Fruit fly (Drosophila melanogaster) whole organism, prepupa: ENCODE results near the gene Rift.

ENCODE experiments used
- Blimp-1 ChIP-seq: fragments of 200-800 bp; sonication (Bioruptor generic); optimal IDR thresholded peaks from 3 replicates; lab custom pipeline; 2017; ENCODE audit warnings: missing biosample characterization, missing genetic modification characterization, mild to moderate bottlenecking, moderate library complexity, missing genetic modification reagents
- CG10631 ChIP-seq: fragments of 200-800 bp; sonication (Bioruptor generic); optimal IDR thresholded peaks from 2 replicates; lab custom pipeline; 2016; ENCODE audit warnings: missing biosample characterization, missing genetic modification characterization
- CG11902 ChIP-seq: fragments of 200-800 bp; sonication (Bioruptor generic); optimal IDR thresholded peaks from 3 replicates; lab custom pipeline; 2016; ENCODE audit warnings: missing biosample characterization, missing genetic modification characterization
- CG15336 ChIP-seq: fragments of 200-800 bp; sonication (Bioruptor generic); IDR thresholded peaks from 2 replicates; pipeline ENCODE4 v1.3.6; 2022; ENCODE audit warnings: missing biosample characterization, missing genetic modification characterization
- CG1621 ChIP-seq: fragments of 200-800 bp; sonication (Bioruptor generic); optimal IDR thresholded peaks from 3 replicates; lab custom pipeline; 2018; ENCODE audit warnings: missing biosample characterization, mild to moderate bottlenecking, missing genetic modification characterization
- CG3032 ChIP-seq: fragments of 200-800 bp; optimal IDR thresholded peaks from 2 replicates; lab custom pipeline; 2019; ENCODE audit warnings: missing biosample characterization, mild to moderate bottlenecking, missing genetic modification characterization, moderate library complexity
- CG31627 ChIP-seq: fragments of 200-800 bp; sonication (Bioruptor generic); optimal IDR thresholded peaks from 3 replicates; lab custom pipeline; 2016; ENCODE audit warnings: missing biosample characterization, missing genetic modification characterization
- CG34406 ChIP-seq: fragments of 200-800 bp; sonication (Bioruptor generic); optimal IDR thresholded peaks from 3 replicates; lab custom pipeline; 2016; ENCODE audit warnings: missing biosample characterization, missing genetic modification characterization
- CG3919 ChIP-seq: fragments of 200-800 bp; sonication (Bioruptor generic); optimal IDR thresholded peaks from 3 replicates; lab custom pipeline; 2016; ENCODE audit warnings: missing biosample characterization, missing genetic modification characterization
- CG4318 ChIP-seq: fragments of 200-800 bp; sonication (Bioruptor generic); optimal IDR thresholded peaks from 3 replicates; lab custom pipeline; 2017; ENCODE audit warnings: missing biosample characterization, mild to moderate bottlenecking, missing genetic modification characterization
- CG6163 ChIP-seq: fragments of 200-800 bp; sonication (Bioruptor generic); IDR thresholded peaks from 3 replicates; pipeline ENCODE4 v1.3.6; 2022; ENCODE audit warnings: missing biosample characterization, missing genetic modification characterization
- CG6276 ChIP-seq: fragments of 200-800 bp; sonication (Bioruptor generic); optimal IDR thresholded peaks from 2 replicates; lab custom pipeline; 2017; ENCODE audit warnings: missing biosample characterization, mild to moderate bottlenecking, missing genetic modification characterization
- CG6792 ChIP-seq: fragments of 200-800 bp; sonication (Bioruptor generic); optimal IDR thresholded peaks from 3 replicates; lab custom pipeline; 2016; ENCODE audit warnings: missing biosample characterization, missing genetic modification characterization
- CG6808 ChIP-seq: fragments of 200-800 bp; sonication (Bioruptor generic); optimal IDR thresholded peaks from 3 replicates; lab custom pipeline; 2017; ENCODE audit warnings: missing biosample characterization, missing genetic modification characterization, mild to moderate bottlenecking, moderate library complexity, missing genetic modification reagents
- CG7368 ChIP-seq: fragments of 200-800 bp; sonication (Bioruptor generic); optimal IDR thresholded peaks from 3 replicates; lab custom pipeline; 2016; ENCODE audit warnings: missing biosample characterization, missing genetic modification characterization
- CG8119 ChIP-seq: fragments of 200-800 bp; sonication (Bioruptor generic); IDR thresholded peaks from 3 replicates; pipeline ENCODE4 v1.3.6; 2022; ENCODE audit warnings: missing biosample characterization, missing genetic modification characterization
- Eip93F ChIP-seq: fragments of 200-800 bp; sonication (Bioruptor generic); optimal IDR thresholded peaks from 2 replicates; lab custom pipeline; 2016; ENCODE audit warnings: missing biosample characterization, mild to moderate bottlenecking, missing genetic modification characterization
- Ets96B ChIP-seq: fragments of 200-800 bp; optimal IDR thresholded peaks from 2 replicates; lab custom pipeline; 2019; ENCODE audit warnings: missing biosample characterization, mild to moderate bottlenecking, missing genetic modification characterization, moderate library complexity
- Hr39 ChIP-seq: fragments of 200-800 bp; sonication (Bioruptor generic); optimal IDR thresholded peaks from 2 replicates; lab custom pipeline; 2016; ENCODE audit warnings: missing biosample characterization, missing genetic modification characterization
- Hr4 ChIP-seq: fragments of 200-800 bp; sonication (Bioruptor generic); optimal IDR thresholded peaks from 3 replicates; lab custom pipeline; 2016; ENCODE audit warnings: missing biosample characterization, missing genetic modification characterization
- Lpt ChIP-seq: fragments of 200-800 bp; sonication (Bioruptor generic); optimal IDR thresholded peaks from 3 replicates; lab custom pipeline; 2016; ENCODE audit warnings: missing biosample characterization, missing genetic modification characterization
- OdsH ChIP-seq: fragments of 200-800 bp; sonication (Bioruptor generic); optimal IDR thresholded peaks from 3 replicates; lab custom pipeline; 2016; ENCODE audit warnings: missing biosample characterization, missing genetic modification characterization
- Smox ChIP-seq: fragments of 200-800 bp; sonication (Bioruptor generic); optimal IDR thresholded peaks from 3 replicates; lab custom pipeline; 2016; ENCODE audit warnings: missing biosample characterization, missing genetic modification characterization
- Sox102F ChIP-seq: fragments of 200-800 bp; sonication (Bioruptor generic); optimal IDR thresholded peaks from 2 replicates; lab custom pipeline; 2016; ENCODE audit warnings: missing biosample characterization, mild to moderate bottlenecking, missing genetic modification characterization
- Sox14 ChIP-seq: fragments of 200-800 bp; sonication (Bioruptor generic); optimal IDR thresholded peaks from 3 replicates; lab custom pipeline; 2016; ENCODE audit warnings: missing biosample characterization, missing genetic modification characterization
- Sox15 ChIP-seq: fragments of 200-800 bp; sonication (Bioruptor generic); optimal IDR thresholded peaks from 3 replicates; lab custom pipeline; 2016; ENCODE audit warnings: missing biosample characterization, missing genetic modification characterization
- acj6 ChIP-seq: fragments of 200-800 bp; sonication (Bioruptor generic); optimal IDR thresholded peaks from 3 replicates; lab custom pipeline; 2016; ENCODE audit warnings: missing biosample characterization, missing genetic modification characterization
- cyc ChIP-seq: fragments of 200-800 bp; sonication (Bioruptor generic); optimal IDR thresholded peaks from 3 replicates; lab custom pipeline; 2016; ENCODE audit warnings: missing biosample characterization, missing genetic modification characterization
- eg ChIP-seq: fragments of 200-800 bp; sonication (Bioruptor generic); IDR thresholded peaks from 3 replicates; pipeline ENCODE4 v1.3.6; 2022; ENCODE audit warnings: missing biosample characterization, missing genetic modification characterization
- esn ChIP-seq: fragments of 200-800 bp; sonication (Bioruptor generic); optimal IDR thresholded peaks from 2 replicates; lab custom pipeline; 2016; ENCODE audit warnings: missing biosample characterization, mild to moderate bottlenecking, missing genetic modification characterization, moderate library complexity
- fd85E ChIP-seq: fragments of 200-800 bp; sonication (Bioruptor generic); optimal IDR thresholded peaks from 3 replicates; lab custom pipeline; 2016; ENCODE audit warnings: missing biosample characterization, missing genetic modification characterization
- fkh ChIP-seq: fragments of 200-800 bp; sonication (Bioruptor generic); optimal IDR thresholded peaks from 3 replicates; lab custom pipeline; 2017; ENCODE audit warnings: missing biosample characterization, mild to moderate bottlenecking, missing genetic modification characterization, moderate library complexity
- lz ChIP-seq: fragments of 200-800 bp; sonication (Bioruptor generic); optimal IDR thresholded peaks from 3 replicates; lab custom pipeline; 2016; ENCODE audit warnings: missing biosample characterization, missing genetic modification characterization
- net ChIP-seq: fragments of 200-800 bp; sonication (Bioruptor generic); optimal IDR thresholded peaks from 3 replicates; lab custom pipeline; 2016; ENCODE audit warnings: missing biosample characterization, missing genetic modification characterization
- pdm3 ChIP-seq: fragments of 200-800 bp; sonication (Bioruptor generic); optimal IDR thresholded peaks from 3 replicates; lab custom pipeline; 2016; ENCODE audit warnings: missing biosample characterization, missing genetic modification characterization
- spab ChIP-seq: fragments of 200-800 bp; sonication (Bioruptor generic); optimal IDR thresholded peaks from 2 replicates; lab custom pipeline; 2017; ENCODE audit warnings: missing biosample characterization, mild to moderate bottlenecking, missing genetic modification characterization, missing genetic modification reagents
- ss ChIP-seq, 2 experiments: fragments of 200-800 bp; sonication (Bioruptor generic); optimal IDR thresholded peaks; 2 replicates in 1 of 2; 3 replicates in 1 of 2; lab custom pipeline; 2017 to 2018; ENCODE audit warnings: mild to moderate bottlenecking in 2 of 2, missing biosample characterization in 2 of 2, missing genetic modification characterization in 2 of 2, moderate library complexity in 1 of 2
- svp ChIP-seq: fragments of 200-800 bp; sonication (Bioruptor generic); peaks from one replicate; lab custom pipeline; 2016; ENCODE audit warnings: missing biosample characterization, missing genetic modification characterization
- topi ChIP-seq: fragments of 200-800 bp; sonication (Bioruptor generic); optimal IDR thresholded peaks from 3 replicates; lab custom pipeline; 2016; ENCODE audit warnings: missing biosample characterization, missing genetic modification characterization

The Rift gene

DNA sequence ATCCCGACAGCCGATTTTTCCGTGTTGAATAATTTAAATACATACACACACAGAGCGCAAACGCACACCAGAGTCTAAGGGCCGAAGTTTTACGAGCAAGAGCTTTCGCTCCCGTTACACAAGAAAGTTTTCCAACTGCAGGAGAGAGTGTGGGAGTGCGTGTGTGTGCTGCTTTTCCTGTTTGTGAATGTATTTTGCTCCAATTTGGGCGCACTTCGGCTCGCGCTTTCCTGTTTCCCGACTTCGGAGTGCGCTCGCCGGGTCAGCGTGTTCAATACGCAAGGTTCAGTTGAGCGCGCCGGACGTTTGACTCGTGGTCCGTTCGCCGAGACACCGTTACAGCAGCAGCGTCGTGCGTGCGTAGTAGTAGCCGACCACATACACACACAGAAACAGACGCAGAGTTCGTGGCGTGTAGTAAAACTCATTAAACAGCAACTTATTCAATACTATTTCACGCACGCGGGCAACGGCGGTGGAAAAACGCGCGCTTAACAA is 15.6 kb upstream of the Rift start:
- no peak for TF ChIP-seq cyc (GFP tag; lab: Kevin White, UChicago)
- TF ChIP-seq net (GFP tag; lab: Kevin White, UChicago) = no peak
- no peak for TF ChIP-seq Ets96B
- no peak for TF ChIP-seq Sox102F
- no peak for TF ChIP-seq acj6 (GFP tag; lab: Kevin White, UChicago)
- TF ChIP-seq topi (GFP tag; lab: Kevin White, UChicago) = no peak
- TF ChIP-seq CG10631 = no peak
- no peak for TF ChIP-seq esn
- no peak for TF ChIP-seq Hr39 (GFP tag; lab: Kevin White, UChicago)
- no peak for TF ChIP-seq CG8119
- no peak for TF ChIP-seq pdm3 (GFP tag; lab: Kevin White, UChicago)
- no peak for TF ChIP-seq Lpt (GFP tag; lab: Kevin White, UChicago)
- no peak for TF ChIP-seq spab
- TF ChIP-seq CG15336 (GFP tag; lab: Robert Waterston, UW) = no peak
- no peak for TF ChIP-seq lz (GFP tag; lab: Kevin White, UChicago)
- TF ChIP-seq CG3919 (GFP tag; lab: Kevin White, UChicago) = no peak
- TF ChIP-seq Hr4 = no peak
- TF ChIP-seq Blimp-1 = no peak
- no peak for TF ChIP-seq CG6276 (GFP tag; lab: Kevin White, UChicago)
- no peak for TF ChIP-seq CG4318

dm6 chr3R:31824200-31824599 is 14.2 kb upstream of the Rift start:
- TF ChIP-seq CG15336 (GFP tag; lab: Robert Waterston, UW) (no peak), fd85E (GFP tag; lab: Kevin White, UChicago) (no peak), eg (no peak)

- TF ChIP-seq Sox102F = no peak
- no peak for TF ChIP-seq svp
- no peak for TF ChIP-seq CG1621 (tag; lab: Kevin White, UChicago)
- no peak for TF ChIP-seq Eip93F (GFP tag; lab: Kevin White, UChicago)
- TF ChIP-seq CG3032 (tag; lab: Kevin White, UChicago) = no peak
- TF ChIP-seq CG6808 (GFP tag; lab: Kevin White, UChicago) = no peak
- no peak for TF ChIP-seq acj6 (GFP tag; lab: Kevin White, UChicago)
- TF ChIP-seq ss (GFP tag; optimal IDR thresholded peaks at IDR 0.05; lab: Kevin White, UChicago) = no peak
- no peak for TF ChIP-seq topi (GFP tag; lab: Kevin White, UChicago)
- TF ChIP-seq Hr39 (GFP tag; lab: Kevin White, UChicago) = no peak
- TF ChIP-seq Smox (GFP tag; lab: Kevin White, UChicago) = no peak
- no peak for TF ChIP-seq CG10631
- no peak for TF ChIP-seq Sox14
- no peak for TF ChIP-seq CG4318
- no peak for TF ChIP-seq Sox15 (GFP tag; lab: Kevin White, UChicago)
- no peak for TF ChIP-seq eg
- no peak for TF ChIP-seq esn
- TF ChIP-seq OdsH = no peak
- TF ChIP-seq CG6792 = no peak
- no peak for TF ChIP-seq CG11902 (GFP tag; lab: Kevin White, UChicago)
- TF ChIP-seq, all 60 proteins: peak for 0
These were observed 12.5 kb upstream of the Rift start for dm6 chr3R:31822462-31822861.

dm6 chr3R:31812976-31813298 is 3.0 kb upstream of the Rift start:
- TF ChIP-seq CG6808 (GFP tag; lab: Kevin White, UChicago) (no peak), acj6 (GFP tag; lab: Kevin White, UChicago) (no peak), pdm3 (GFP tag; lab: Kevin White, UChicago) (no peak), CG31627 (GFP tag; lab: Kevin White, UChicago) (no peak), Smox (GFP tag; lab: Kevin White, UChicago) (no peak), CG7368 (GFP tag; lab: Kevin White, UChicago) (no peak), CG6163 (peak; percentile 32; the same call in 1 of the 3 replicates), CG34406 (GFP tag; lab: Kevin White, UChicago) (no peak), fkh (GFP tag; lab: Kevin White, UChicago) (no peak)
